Worm (Caenorhabditis elegans): ENCODE results near the gene str-228.

ce11 chrV:3476228-3476627 lies 33.8 kb upstream of the str-228 start:
- TF ChIP-seq hlh-30 (tag; optimal IDR thresholded peaks at IDR 0.05; ENCODE audit: insufficient read depth): no peak
- TF ChIP-seq ref-2 (tag; optimal IDR thresholded peaks at IDR 0.05): no peak

All from whole organism, late embryonic.